Worm (Caenorhabditis elegans): ENCODE measurements around the gene ncs-7.

Gene ncs-7

DNA sequence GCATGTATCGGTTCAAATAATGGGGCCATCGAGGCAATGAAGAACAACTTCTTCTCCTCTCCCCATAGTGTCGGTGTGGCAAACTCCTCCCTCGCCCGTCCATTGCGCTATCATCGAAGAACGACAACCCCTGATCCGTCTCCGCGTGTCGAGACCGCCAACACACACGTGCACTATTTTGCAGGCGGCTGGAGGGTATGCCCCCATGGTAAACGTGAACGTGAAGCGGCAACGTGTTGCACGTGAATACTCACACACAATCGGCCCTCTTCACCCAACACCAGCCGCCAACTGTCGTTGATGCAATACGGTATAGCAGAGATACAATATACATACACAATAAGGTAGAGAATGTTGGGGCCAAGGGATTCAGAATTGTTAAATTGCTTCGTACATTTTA, 18.8 kb downstream of the ncs-7 start (continued):
- TF ChIP-seq die-1 (tag; optimal IDR thresholded peaks at IDR 0.05) (peak; percentile 25), atf-7 (tag; optimal IDR thresholded peaks at IDR 0.05) (no peak), F52B5.7 (tag; optimal IDR thresholded peaks at IDR 0.05) (no peak), madf-3 (GFP tag; IDR thresholded peaks at IDR 0.05) (no peak), aptf-2 (GFP tag; conservative IDR thresholded peaks at IDR 0.05) (no peak), Y79H2A.3 (GFP tag; conservative IDR thresholded peaks at IDR 0.05) (no peak), ceh-27 (GFP tag; optimal IDR thresholded peaks at IDR 0.05) (peak; percentile 34), T07F8.4 (tag; optimal IDR thresholded peaks at IDR 0.05) (no peak), attf-5 (GFP tag; optimal IDR thresholded peaks at IDR 0.05) (peak; percentile 12), aptf-3 (GFP tag; IDR thresholded peaks at IDR 0.05) (no peak), F57A8.1 (GFP tag; optimal IDR thresholded peaks at IDR 0.05) (no peak), lin-54 (GFP tag; optimal IDR thresholded peaks at IDR 0.05) (no peak), unc-130 (GFP tag; optimal IDR thresholded peaks at IDR 0.05) (no peak), ceh-100 (GFP tag; IDR thresholded peaks at IDR 0.05) (no peak), nfya-1 (tag; optimal IDR thresholded peaks at IDR 0.05; ENCODE audit: borderline replicate concordance, insufficient read depth) (no peak), F23B12.7 (tag; optimal IDR thresholded peaks at IDR 0.05; ENCODE audit: insufficient read depth) (no peak), Y53F4B.3 (GFP tag; IDR thresholded peaks at IDR 0.05) (no peak), zfh-2 (GFP tag; conservative IDR thresholded peaks at IDR 0.05) (peak; percentile 69), F22D6.2 (tag; optimal IDR thresholded peaks at IDR 0.05) (no peak), efl-1 (GFP tag; optimal IDR thresholded peaks at IDR 0.05) (no peak), repo-1 (tag; optimal IDR thresholded peaks at IDR 0.05) (no peak), egl-18 (GFP tag; IDR thresholded peaks at IDR 0.05) (no peak), Y67H2A.10 (GFP tag; conservative IDR thresholded peaks at IDR 0.05) (no peak), pbrm-1 (GFP tag; IDR thresholded peaks at IDR 0.05) (no peak), fkh-3 (tag; optimal IDR thresholded peaks at IDR 0.05) (no peak), ztf-28 (GFP tag; IDR thresholded peaks at IDR 0.05) (no peak), ztf-22 (GFP tag; optimal IDR thresholded peaks at IDR 0.05) (no peak), xnd-1 (tag; optimal IDR thresholded peaks at IDR 0.05) (no peak), snpc-1.3 (tag; optimal IDR thresholded peaks at IDR 0.05; ENCODE audit: insufficient read depth) (no peak), Y95B8A.8 (GFP tag; IDR thresholded peaks at IDR 0.05) (no peak), zim-3 (tag; optimal IDR thresholded peaks at IDR 0.05) (no peak), sdz-38 (tag; optimal IDR thresholded peaks at IDR 0.05) (no peak), dpff-1 (tag; optimal IDR thresholded peaks at IDR 0.05) (no peak), dpl-1 (GFP tag; optimal IDR thresholded peaks at IDR 0.05) (no peak), ets-4 (GFP tag; optimal IDR thresholded peaks at IDR 0.05) (no peak), nhr-27 (tag; optimal IDR thresholded peaks at IDR 0.05) (no peak), mcd-1 (GFP tag; IDR thresholded peaks at IDR 0.05) (0 out of 2 replicates have a peak, but pooled peaks have one; percentile 20), F57C9.4 (tag; optimal IDR thresholded peaks at IDR 0.05) (no peak), lin-26 (GFP tag; IDR thresholded peaks at IDR 0.05) (peak; percentile 58; the same call in 1 of the 2 replicates), nhr-179 (tag; optimal IDR thresholded peaks at IDR 0.05) (no peak), hmg-1.2 (GFP tag; IDR thresholded peaks at IDR 0.05) (0 out of 2 replicates have a peak, but pooled peaks have one; percentile 11), F39B2.1 (GFP tag; IDR thresholded peaks at IDR 0.05) (no peak), let-526 (GFP tag; IDR thresholded peaks at IDR 0.05) (no peak), ekl-4 (GFP tag; IDR thresholded peaks at IDR 0.05) (no peak), ztf-26 (tag; optimal IDR thresholded peaks at IDR 0.05) (peak; percentile 86), ama-1 (optimal IDR thresholded peaks at IDR 0.05) (no peak), ama-1 (GFP tag; optimal IDR thresholded peaks at IDR 0.05) (no peak), bed-1 (GFP tag; IDR thresholded peaks at IDR 0.05) (no peak), attf-6 (GFP tag; IDR thresholded peaks at IDR 0.05) (no peak)
